Worm (Caenorhabditis elegans) whole organism, midembryonic: ENCODE results near the gene K04C2.5.

Experiments used
- cog-1 ChIP-seq: sonication (generic microtip); optimal IDR thresholded peaks from 2 replicates; lab custom pipeline; 2016; ENCODE audit warnings: missing genetic modification characterization, missing compliant biosample characterization
- flt-1 ChIP-seq: fragments of 200-800 bp; sonication (Bioruptor generic); IDR thresholded peaks from 2 replicates; pipeline ENCODE4 v1.3.6; 2022; ENCODE audit warnings: missing genetic modification characterization, missing compliant biosample characterization
- med-1 ChIP-seq: sonication (generic microtip); optimal IDR thresholded peaks from 2 replicates; lab custom pipeline; 2017; ENCODE audit warnings: missing genetic modification characterization, mild to moderate bottlenecking, missing compliant biosample characterization, antibody characterized with exemption, missing genetic modification reagents; ENCODE audit not compliant: insufficient read depth
- ztf-23 ChIP-seq: fragments of 200-800 bp; sonication (Bioruptor generic); IDR thresholded peaks from 2 replicates; pipeline ENCODE4 v1.3.6; 2022; ENCODE audit warnings: missing genetic modification reagents, missing genetic modification characterization, missing compliant biosample characterization

DNA sequence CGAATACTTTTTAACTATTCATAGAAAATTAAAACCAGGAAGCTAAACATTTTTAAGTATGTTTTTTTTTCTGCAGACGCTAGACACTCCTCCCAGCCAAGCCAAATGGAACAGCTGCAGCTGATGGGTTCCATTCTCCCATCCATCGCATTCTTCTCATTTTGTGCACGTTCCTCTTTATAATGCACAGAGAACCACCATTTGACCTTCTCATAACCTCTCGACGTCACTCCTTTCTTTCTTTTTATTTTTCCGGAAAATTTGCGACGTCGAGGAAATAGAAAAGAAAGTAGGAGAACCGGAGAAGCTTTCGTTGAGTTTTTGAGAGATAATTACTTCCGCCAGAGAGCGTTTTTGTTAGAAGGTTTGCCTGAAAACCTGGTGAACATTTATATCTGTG, 19.8 kb downstream of the K04C2.5 start:
- TF ChIP-seq cog-1 (tag; lab: Kevin White, UChicago) (no peak), ztf-23 (GFP tag; lab: Robert Waterston, UW) (no peak), flt-1 (GFP tag; lab: Robert Waterston, UW) (no peak), med-1 (no peak)
